Fruit fly (Drosophila melanogaster): ENCODE measurements around the gene PH4alphaMP.

- TF ChIP-seq ss (GFP tag; optimal IDR thresholded peaks at IDR 0.05): no peak
- no peak for TF ChIP-seq Ets96B (tag; optimal IDR thresholded peaks at IDR 0.05)
- TF ChIP-seq esn (GFP tag; optimal IDR thresholded peaks at IDR 0.05): no peak
- TF ChIP-seq CG31627 (GFP tag; optimal IDR thresholded peaks at IDR 0.05): no peak
- TF ChIP-seq acj6 (GFP tag; optimal IDR thresholded peaks at IDR 0.05): no peak
- no peak for TF ChIP-seq pdm3 (GFP tag; optimal IDR thresholded peaks at IDR 0.05)
- no peak for TF ChIP-seq Blimp-1 (GFP tag; optimal IDR thresholded peaks at IDR 0.05)
- TF ChIP-seq Eip93F (GFP tag; optimal IDR thresholded peaks at IDR 0.05): no peak
- no peak for TF ChIP-seq CG34406 (GFP tag; optimal IDR thresholded peaks at IDR 0.05)
- TF ChIP-seq Eip78C (GFP tag): no peak
These were observed 18.4 kb upstream of the PH4alphaMP start, which contains the start of the genes CG31524 and CG9698 for dm6 chr3R:30514255-30514827.
